Worm (Caenorhabditis elegans) whole organism, L3 larva: ENCODE measurements around the gene F53F4.16.
A peak's percentile ranks its signal among the peaks of the same experiment; 100 is the strongest.

Experiments
- R02D3.7 ChIP-seq: fragments of 150-350 bp; optimal IDR thresholded peaks from 2 replicates; lab custom pipeline; 2014; ENCODE audit warnings: missing biosample characterization, missing genetic modification characterization
- ZK546.5 ChIP-seq: sonication (generic microtip); optimal IDR thresholded peaks from 2 replicates; lab custom pipeline; 2017; ENCODE audit warnings: missing biosample characterization, missing genetic modification characterization
- aly-2 ChIP-seq: fragments of 150-350 bp; optimal IDR thresholded peaks from 2 replicates; lab custom pipeline; 2014; ENCODE audit warnings: missing biosample characterization, missing genetic modification characterization
- ama-1 ChIP-seq: fragments of 150-350 bp; optimal IDR thresholded peaks from 2 replicates; lab custom pipeline; 2018
- ceh-28 ChIP-seq: fragments of 150-350 bp; optimal IDR thresholded peaks from 2 replicates; lab custom pipeline; 2014; ENCODE audit warnings: missing biosample characterization, missing genetic modification reagents, missing genetic modification characterization
- ceh-82 ChIP-seq: fragments of 150-350 bp; optimal IDR thresholded peaks from 2 replicates; lab custom pipeline; 2014; ENCODE audit warnings: missing biosample characterization, missing genetic modification characterization
- daf-12 ChIP-seq: fragments of 150-350 bp; optimal IDR thresholded peaks from 2 replicates; lab custom pipeline; 2014; ENCODE audit warnings: missing biosample characterization, missing genetic modification reagents, missing genetic modification characterization
- egl-5 ChIP-seq: fragments of 150-350 bp; optimal IDR thresholded peaks from 2 replicates; lab custom pipeline; 2017; ENCODE audit warnings: missing biosample characterization, missing genetic modification reagents, missing genetic modification characterization, inconsistent platforms
- elt-1 ChIP-seq: fragments of 150-350 bp; optimal IDR thresholded peaks from 2 replicates; lab custom pipeline; 2014; ENCODE audit warnings: missing biosample characterization, missing genetic modification characterization
- elt-2 ChIP-seq: sonication (generic microtip); optimal IDR thresholded peaks from 2 replicates; lab custom pipeline; 2016; ENCODE audit warnings: missing genetic modification reagents, mild to moderate bottlenecking, missing genetic modification characterization, missing compliant biosample characterization
- eor-1 ChIP-seq, 2 experiments: fragments of 150-350 bp; optimal IDR thresholded peaks; 2 replicates each; lab custom pipeline; 2014 to 2018; ENCODE audit warnings: missing biosample characterization in 2 of 2, missing genetic modification characterization in 2 of 2
- fkh-2 ChIP-seq: fragments of 150-350 bp; optimal IDR thresholded peaks from 2 replicates; lab custom pipeline; 2014; ENCODE audit warnings: missing biosample characterization, missing genetic modification reagents, missing genetic modification characterization
- fos-1 ChIP-seq: fragments of 150-350 bp; optimal IDR thresholded peaks from 2 replicates; lab custom pipeline; 2014; ENCODE audit warnings: missing biosample characterization, missing genetic modification characterization
- hmg-11 ChIP-seq: sonication (generic microtip); optimal IDR thresholded peaks from 2 replicates; lab custom pipeline; 2016; ENCODE audit warnings: missing genetic modification characterization, missing compliant biosample characterization
- jun-1 ChIP-seq: fragments of 150-350 bp; optimal IDR thresholded peaks from 2 replicates; lab custom pipeline; 2014; ENCODE audit warnings: missing biosample characterization, missing genetic modification reagents, missing genetic modification characterization
- lin-15B ChIP-seq: fragments of 150-350 bp; optimal IDR thresholded peaks from 2 replicates; lab custom pipeline; 2014; ENCODE audit warnings: missing biosample characterization, missing genetic modification characterization
- lin-39 ChIP-seq: fragments of 150-350 bp; optimal IDR thresholded peaks from 2 replicates; lab custom pipeline; 2018; ENCODE audit warnings: missing biosample characterization, missing genetic modification reagents, missing genetic modification characterization
- lsy-12 ChIP-seq: sonication (generic microtip); optimal IDR thresholded peaks from 2 replicates; lab custom pipeline; 2016; ENCODE audit warnings: mild to moderate bottlenecking, missing genetic modification characterization, missing compliant biosample characterization
- mdl-1 ChIP-seq: fragments of 150-350 bp; optimal IDR thresholded peaks from 2 replicates; lab custom pipeline; 2014; ENCODE audit warnings: missing biosample characterization, missing genetic modification characterization
- mml-1 ChIP-seq: fragments of 150-350 bp; sonication (generic microtip); optimal IDR thresholded peaks from 3 replicates; lab custom pipeline; 2014; ENCODE audit warnings: missing biosample characterization, missing genetic modification characterization
- nhr-12 ChIP-seq: fragments of 150-350 bp; optimal IDR thresholded peaks from 2 replicates; lab custom pipeline; 2014; ENCODE audit warnings: missing biosample characterization, missing genetic modification characterization
- nhr-23 ChIP-seq: fragments of 150-350 bp; optimal IDR thresholded peaks from 2 replicates; lab custom pipeline; 2014; ENCODE audit warnings: missing biosample characterization, missing genetic modification reagents, missing genetic modification characterization
- nhr-237 ChIP-seq: fragments of 150-350 bp; optimal IDR thresholded peaks from 2 replicates; lab custom pipeline; 2014; ENCODE audit warnings: missing biosample characterization, missing genetic modification characterization
- nhr-28 ChIP-seq: fragments of 150-350 bp; optimal IDR thresholded peaks from 2 replicates; lab custom pipeline; 2014; ENCODE audit warnings: missing biosample characterization, missing genetic modification characterization
- nhr-43 ChIP-seq: sonication (generic microtip); optimal IDR thresholded peaks from 2 replicates; lab custom pipeline; 2016; ENCODE audit warnings: mild to moderate bottlenecking, missing genetic modification characterization, missing compliant biosample characterization; ENCODE audit not compliant: poor library complexity, severe bottlenecking
- nhr-67 ChIP-seq: fragments of 150-350 bp; optimal IDR thresholded peaks from 2 replicates; lab custom pipeline; 2014; ENCODE audit warnings: missing biosample characterization, missing genetic modification characterization
- nhr-76 ChIP-seq: fragments of 150-350 bp; sonication (generic microtip); optimal IDR thresholded peaks from 5 replicates; lab custom pipeline; 2014; ENCODE audit warnings: missing biosample characterization, missing genetic modification characterization
- nhr-77 ChIP-seq: fragments of 150-350 bp; optimal IDR thresholded peaks from 2 replicates; lab custom pipeline; 2014; ENCODE audit warnings: missing biosample characterization, missing genetic modification characterization
- pha-4 ChIP-seq: fragments of 150-350 bp; optimal IDR thresholded peaks from 2 replicates; lab custom pipeline; 2014; ENCODE audit warnings: missing biosample characterization, missing genetic modification reagents, missing genetic modification characterization
- skn-1 ChIP-seq: fragments of 150-350 bp; optimal IDR thresholded peaks from 2 replicates; lab custom pipeline; 2014; ENCODE audit warnings: missing biosample characterization, missing genetic modification characterization
- tbx-2 ChIP-seq: sonication (generic microtip); optimal IDR thresholded peaks from 2 replicates; lab custom pipeline; 2016; ENCODE audit warnings: mild to moderate bottlenecking, missing genetic modification characterization, missing compliant biosample characterization
- unc-62 ChIP-seq: fragments of 150-350 bp; sonication (generic microtip); optimal IDR thresholded peaks from 4 replicates; lab custom pipeline; 2014; ENCODE audit warnings: missing biosample characterization, missing genetic modification reagents, missing genetic modification characterization
- ztf-11 ChIP-seq: fragments of 150-350 bp; optimal IDR thresholded peaks from 2 replicates; lab custom pipeline; 2014; ENCODE audit warnings: missing biosample characterization, missing genetic modification characterization
- ztf-4 ChIP-seq: fragments of 150-350 bp; optimal IDR thresholded peaks from 2 replicates; lab custom pipeline; 2014; ENCODE audit warnings: missing biosample characterization, missing genetic modification characterization

F53F4.16 gene

DNA sequence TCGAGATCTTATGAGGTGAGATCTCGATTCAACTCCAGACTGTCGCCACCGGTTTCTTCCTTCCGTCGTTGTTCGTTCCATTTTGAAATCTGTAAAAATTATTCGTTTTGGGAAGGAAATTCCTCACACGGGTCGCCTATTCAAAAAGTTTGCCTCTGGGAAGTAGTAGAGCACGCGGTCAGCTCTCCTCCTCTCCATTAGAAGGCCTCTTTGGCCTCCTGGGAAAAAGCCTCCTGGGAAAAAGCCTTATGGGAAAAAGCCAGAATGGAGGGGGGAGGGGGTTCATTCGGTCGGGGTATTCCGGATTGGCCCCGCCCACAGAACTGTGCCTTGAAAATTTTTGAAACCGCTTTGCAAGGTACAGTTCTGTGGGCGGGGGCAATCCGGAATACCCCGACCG is 26.0 kb upstream of the F53F4.16 start:
- TF ChIP-seq fos-1 (tag; lab: Kevin White, UChicago) = no peak

ce11 chrV:13647185-13647584 is 25.6 kb upstream of the F53F4.16 start:
- no peak for TF ChIP-seq eor-1 (tag; optimal IDR thresholded peaks at IDR 0.05; lab: Kevin White, UChicago)
- no peak for TF ChIP-seq nhr-76 (tag; lab: Kevin White, UChicago)
- no peak for TF ChIP-seq hmg-11 (tag; lab: Kevin White, UChicago)
- no peak for TF ChIP-seq fkh-2 (tag; lab: Kevin White, UChicago)
- no peak for TF ChIP-seq aly-2
- no peak for TF ChIP-seq ZK546.5 (tag; lab: Kevin White, UChicago)
- TF ChIP-seq elt-1 = no peak

ce11 chrV:13645848-13646578 is 24.4 kb upstream of the F53F4.16 start:
- TF ChIP-seq nhr-237 (tag; lab: Kevin White, UChicago) (no peak), skn-1 (no peak), lsy-12 (tag; lab: Kevin White, UChicago) (no peak), ztf-4 (tag; lab: Kevin White, UChicago) (no peak), unc-62 (GFP tag; lab: Kevin White, UChicago) (no peak), ztf-11 (no peak), lin-15B (tag; lab: Kevin White, UChicago) (no peak), ama-1 (no peak), nhr-12 (no peak), ceh-28 (tag; lab: Kevin White, UChicago) (no peak), jun-1 (tag; lab: Kevin White, UChicago) (no peak), lin-39 (no peak), daf-12 (tag; lab: Kevin White, UChicago) (no peak), nhr-77 (tag; lab: Kevin White, UChicago) (no peak), R02D3.7 (tag; lab: Kevin White, UChicago) (no peak), mml-1 (tag; lab: Kevin White, UChicago) (no peak), pha-4 (no peak), aly-2 (no peak)

ce11 chrV:13638040-13638439 is 16.4 kb upstream of the F53F4.16 start:
- TF ChIP-seq hmg-11 (tag; lab: Kevin White, UChicago) = no peak
- TF ChIP-seq nhr-28 = no peak
- TF ChIP-seq unc-62 (GFP tag; lab: Kevin White, UChicago) = no peak
- no peak for TF ChIP-seq mml-1 (tag; lab: Kevin White, UChicago)
- TF ChIP-seq ceh-82 (tag; lab: Kevin White, UChicago) = no peak
- TF ChIP-seq nhr-67 (tag; lab: Kevin White, UChicago) = no peak
- no peak for TF ChIP-seq ama-1
- TF ChIP-seq pha-4 = peak; percentile 3
- no peak for TF ChIP-seq nhr-23 (tag; lab: Kevin White, UChicago)
- TF ChIP-seq jun-1 (tag; lab: Kevin White, UChicago) = peak; percentile 22
- TF ChIP-seq nhr-237 (tag; lab: Kevin White, UChicago) = no peak
- TF ChIP-seq elt-2 (tag; lab: Kevin White, UChicago) = peak; percentile 89
- TF ChIP-seq egl-5 (tag; lab: Kevin White, UChicago) = no peak

DNA sequence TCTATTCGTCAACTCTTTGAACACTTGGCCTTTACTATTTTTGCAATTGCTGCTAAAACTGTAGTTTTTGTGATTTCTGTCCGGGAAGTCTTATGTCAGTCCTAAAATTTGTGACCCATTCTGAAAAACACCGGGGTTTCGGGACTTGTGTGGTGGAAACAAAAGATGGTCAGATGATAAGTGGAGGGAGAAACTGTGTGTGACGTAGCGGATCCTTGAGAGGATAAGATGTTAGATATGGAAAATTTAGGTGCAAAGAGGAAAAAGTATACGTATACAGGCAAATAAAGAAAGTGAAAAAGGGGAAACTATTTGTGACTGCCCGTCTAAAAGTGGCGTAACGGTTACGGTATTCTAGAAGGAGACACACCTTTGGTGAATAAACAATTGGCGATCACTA is 14.8 kb upstream of the F53F4.16 start:
- TF ChIP-seq ceh-82 (tag; lab: Kevin White, UChicago) (no peak), nhr-23 (tag; lab: Kevin White, UChicago) (peak; percentile 21), tbx-2 (tag; lab: Kevin White, UChicago) (no peak), elt-1 (peak; percentile 8)
- TF ChIP-seq, all 47 proteins: peak for 2

ce11 chrV:13634149-13634548 is 12.5 kb upstream of the F53F4.16 start, which contains the start of gene H37A05.2:
H37A05.2 (minus strand) TSS chrV:13634249.
- TF ChIP-seq mdl-1 = no peak
- no peak for TF ChIP-seq nhr-43 (tag; lab: Kevin White, UChicago)
- no peak for TF ChIP-seq nhr-28
